Fruit fly (Drosophila melanogaster): Measurements from ENCODE around the gene santa-maria.
A peak's percentile ranks its signal among the peaks of the same experiment; 100 is the strongest.

The santa-maria gene

dm6 chr2L:7426326-7427066, 24.5 kb downstream of the santa-maria start, which contains the start of gene muc (continued):
- TF ChIP-seq CG4730 (GFP tag; IDR thresholded peaks at IDR 0.05) (no peak), HLH4C (GFP tag; IDR thresholded peaks at IDR 0.05; ENCODE audit: partially characterized antibody) (0 out of 3 replicates have a peak, but pooled peaks have one; percentile 30), gem (tag; optimal IDR thresholded peaks at IDR 0.05) (peak; percentile 64), CG12219 (GFP tag; optimal IDR thresholded peaks at IDR 0.05) (no peak), fd64A (GFP tag; optimal IDR thresholded peaks at IDR 0.05) (no peak), Sry-β (GFP tag; optimal IDR thresholded peaks at IDR 0.05) (peak; percentile 53), CG15479 (GFP tag; optimal IDR thresholded peaks at IDR 0.05) (no peak), usp (GFP tag; optimal IDR thresholded peaks at IDR 0.05) (no peak), wor (GFP tag; IDR thresholded peaks at IDR 0.05) (no peak), Abd-B (GFP tag; optimal IDR thresholded peaks at IDR 0.05) (peak; percentile 33), E2f1 (GFP tag; IDR thresholded peaks at IDR 0.05) (no peak), CG17385 (GFP tag; optimal IDR thresholded peaks at IDR 0.05) (peak; percentile 36), TFAM (GFP tag; optimal IDR thresholded peaks at IDR 0.05) (no peak), CG12744 (GFP tag; optimal IDR thresholded peaks at IDR 0.05) (no peak), NFAT (GFP tag; IDR thresholded peaks at IDR 0.05) (peak; percentile 55; the same call in 1 of the 2 replicates), nom (GFP tag; optimal IDR thresholded peaks at IDR 0.05) (no peak), CG12104 (GFP tag; optimal IDR thresholded peaks at IDR 0.05) (peak; percentile 30), CG2120 (GFP tag; optimal IDR thresholded peaks at IDR 0.05) (peak; percentile 62), pnt (GFP tag; optimal IDR thresholded peaks at IDR 0.05) (no peak), Oaz (GFP tag; IDR thresholded peaks at IDR 0.05) (no peak), CG11695 (GFP tag; IDR thresholded peaks at IDR 0.05) (no peak), cato (GFP tag; optimal IDR thresholded peaks at IDR 0.05; ENCODE audit: borderline replicate concordance) (no peak), stwl (tag; optimal IDR thresholded peaks at IDR 0.05) (peak; percentile 71), Spps (tag; optimal IDR thresholded peaks at IDR 0.05) (no peak), HLHmδ (GFP tag; optimal IDR thresholded peaks at IDR 0.05) (no peak), pum (GFP tag; optimal IDR thresholded peaks at IDR 0.05) (peak; percentile 11), CG13123 (GFP tag; optimal IDR thresholded peaks at IDR 0.05) (no peak), Hsf (GFP tag; optimal IDR thresholded peaks at IDR 0.05) (peak; percentile 2), CG15269 (tag; optimal IDR thresholded peaks at IDR 0.05) (peak; percentile 40), CG10543 (GFP tag; optimal IDR thresholded peaks at IDR 0.05) (peak; percentile 8), zfh2 (GFP tag; optimal IDR thresholded peaks at IDR 0.05) (peak; percentile 41), Hey (tag; optimal IDR thresholded peaks at IDR 0.05) (no peak), BEAF-32 (GFP tag; optimal IDR thresholded peaks at IDR 0.05) (peak; percentile 86), CG17328 (GFP tag; IDR thresholded peaks at IDR 0.05) (no peak), sima (GFP tag; optimal IDR thresholded peaks at IDR 0.05) (no peak), Taf1 (GFP tag; IDR thresholded peaks at IDR 0.05) (no peak), CG31388 (GFP tag; optimal IDR thresholded peaks at IDR 0.05) (no peak), sc (optimal IDR thresholded peaks at IDR 0.05) (no peak), sc (GFP tag; optimal IDR thresholded peaks at IDR 0.05) (no peak), CG4360 (GFP tag; IDR thresholded peaks at IDR 0.05) (no peak), CG13287 (GFP tag; IDR thresholded peaks at IDR 0.05; ENCODE audit: partially characterized antibody) (peak; percentile 70), CG6689 (GFP tag; IDR thresholded peaks at IDR 0.05) (peak; percentile 40), gcm (GFP tag; optimal IDR thresholded peaks at IDR 0.05) (no peak), ase (GFP tag; IDR thresholded peaks at IDR 0.05) (no peak), Stat92E (GFP tag; optimal IDR thresholded peaks at IDR 0.05) (peak in 1 of 3 experiments; percentile 78), Atf-2 (GFP tag; optimal IDR thresholded peaks at IDR 0.05) (no peak), CG2889 (GFP tag; IDR thresholded peaks at IDR 0.05) (no peak), CG10209 (GFP tag; optimal IDR thresholded peaks at IDR 0.05) (peak; percentile 7), CG13775 (GFP tag; optimal IDR thresholded peaks at IDR 0.05) (peak; percentile 54), CG17829 (tag; optimal IDR thresholded peaks at IDR 0.05) (peak; percentile 51)
